Fruit fly (Drosophila melanogaster) whole organism, embryonic: ENCODE data around the gene Fas2.
A peak's percentile ranks its signal among the peaks of the same experiment; 100 is the strongest.

Experiments
- Atf-2 ChIP-seq: fragments of 200-800 bp; sonication (Bioruptor generic); optimal IDR thresholded peaks from 2 replicates; lab custom pipeline; 2016; ENCODE audit warnings: missing biosample characterization, missing genetic modification characterization
- Atf6 ChIP-seq: fragments of 200-800 bp; sonication (Bioruptor generic); IDR thresholded peaks from 2 replicates; pipeline ENCODE4 v1.3.6; 2022; ENCODE audit warnings: missing biosample characterization, missing genetic modification characterization
- Bgb ChIP-seq: fragments of 200-800 bp; sonication (Bioruptor generic); IDR thresholded peaks from 2 replicates; pipeline ENCODE4 v1.3.6; 2022; ENCODE audit warnings: missing biosample characterization, missing genetic modification characterization; ENCODE audit not compliant: partially characterized antibody
- BtbVII ChIP-seq: fragments of 200-800 bp; sonication (Bioruptor generic); optimal IDR thresholded peaks from 3 replicates; lab custom pipeline; 2017; ENCODE audit warnings: missing biosample characterization, mild to moderate bottlenecking, missing genetic modification characterization
- C15 ChIP-seq: fragments of 200-800 bp; sonication (Bioruptor generic); IDR thresholded peaks from 3 replicates; pipeline ENCODE4 v1.3.6; 2022; ENCODE audit warnings: missing biosample characterization, missing genetic modification characterization
- CG10565 ChIP-seq: fragments of 200-800 bp; sonication (Bioruptor generic); optimal IDR thresholded peaks from 3 replicates; lab custom pipeline; 2016; ENCODE audit warnings: missing biosample characterization, mild to moderate bottlenecking, missing genetic modification characterization
- CG11456 ChIP-seq: fragments of 200-800 bp; sonication (Bioruptor generic); IDR thresholded peaks from 3 replicates; pipeline ENCODE4 v1.3.6; 2022; ENCODE audit warnings: missing biosample characterization, missing genetic modification characterization
- CG12071 ChIP-seq: fragments of 200-800 bp; sonication (Bioruptor generic); optimal IDR thresholded peaks from 3 replicates; lab custom pipeline; 2018; ENCODE audit warnings: missing biosample characterization, mild to moderate bottlenecking, missing genetic modification characterization
- CG12155 ChIP-seq: fragments of 200-800 bp; sonication (Bioruptor generic); optimal IDR thresholded peaks from 3 replicates; lab custom pipeline; 2016; ENCODE audit warnings: missing biosample characterization, missing genetic modification characterization
- CG15011 ChIP-seq: fragments of 200-800 bp; sonication (Bioruptor generic); optimal IDR thresholded peaks from 3 replicates; lab custom pipeline; 2018; ENCODE audit warnings: missing biosample characterization, mild to moderate bottlenecking, missing genetic modification characterization
- CG17186 ChIP-seq: fragments of 200-800 bp; sonication (Bioruptor generic); optimal IDR thresholded peaks from 3 replicates; lab custom pipeline; 2017; ENCODE audit warnings: missing biosample characterization, missing genetic modification reagents, missing genetic modification characterization
- CG17361 ChIP-seq: fragments of 200-800 bp; sonication (Bioruptor generic); IDR thresholded peaks from 3 replicates; pipeline ENCODE4 v1.3.6; 2022; ENCODE audit warnings: missing biosample characterization, missing genetic modification characterization
- CG18764 ChIP-seq: fragments of 200-800 bp; sonication (Bioruptor generic); optimal IDR thresholded peaks from 3 replicates; lab custom pipeline; 2016; ENCODE audit warnings: missing biosample characterization, missing genetic modification characterization
- CG2129 ChIP-seq: fragments of 200-800 bp; sonication (Bioruptor generic); IDR thresholded peaks from 2 replicates; pipeline ENCODE4 v1.3.6; 2022; ENCODE audit warnings: missing biosample characterization, missing genetic modification characterization; ENCODE audit not compliant: partially characterized antibody
- CG2202 ChIP-seq: fragments of 200-800 bp; sonication (Bioruptor generic); optimal IDR thresholded peaks from 2 replicates; lab custom pipeline; 2018; ENCODE audit warnings: missing biosample characterization, mild to moderate bottlenecking, missing genetic modification characterization
- CG3995 ChIP-seq: fragments of 200-800 bp; sonication (Bioruptor generic); optimal IDR thresholded peaks from 3 replicates; lab custom pipeline; 2016; ENCODE audit warnings: missing biosample characterization, missing genetic modification characterization
- CG6791 ChIP-seq: fragments of 200-800 bp; sonication (Bioruptor generic); IDR thresholded peaks from 3 replicates; pipeline ENCODE4 v1.3.6; 2022; ENCODE audit warnings: missing biosample characterization, missing genetic modification characterization; ENCODE audit not compliant: partially characterized antibody
- CG6854 ChIP-seq: fragments of 200-800 bp; sonication (Bioruptor generic); optimal IDR thresholded peaks from 3 replicates; lab custom pipeline; 2017; ENCODE audit warnings: missing biosample characterization, mild to moderate bottlenecking, missing genetic modification characterization
- CG7357 ChIP-seq: fragments of 200-800 bp; sonication (Bioruptor generic); IDR thresholded peaks from 3 replicates; pipeline ENCODE4 v1.3.6; 2022; ENCODE audit warnings: missing biosample characterization, missing genetic modification characterization
- CG8089 ChIP-seq: fragments of 200-800 bp; sonication (Bioruptor generic); optimal IDR thresholded peaks from 3 replicates; lab custom pipeline; 2016; ENCODE audit warnings: missing biosample characterization, missing genetic modification characterization
- CTCF ChIP-seq: fragments of 200-800 bp; sonication (Bioruptor generic); optimal IDR thresholded peaks from 2 replicates; lab custom pipeline; 2017; ENCODE audit warnings: missing biosample characterization, mild to moderate bottlenecking, missing genetic modification characterization, moderate library complexity
- Doc2 ChIP-seq: fragments of 200-800 bp; sonication (Bioruptor generic); IDR thresholded peaks from 2 replicates; pipeline ENCODE4 v1.3.6; 2022; ENCODE audit warnings: missing biosample characterization, missing genetic modification characterization
- ERR ChIP-seq: fragments of 200-800 bp; sonication (Bioruptor generic); optimal IDR thresholded peaks from 2 replicates; lab custom pipeline; 2016; ENCODE audit warnings: missing biosample characterization, missing genetic modification characterization
- H2.0 ChIP-seq: fragments of 200-800 bp; sonication (Bioruptor generic); IDR thresholded peaks from 2 replicates; pipeline ENCODE4 v1.3.6; 2022; ENCODE audit warnings: missing biosample characterization, missing genetic modification characterization
- Hey ChIP-seq: fragments of 200-800 bp; sonication (Bioruptor generic); optimal IDR thresholded peaks from 3 replicates; lab custom pipeline; 2018; ENCODE audit warnings: missing biosample characterization, mild to moderate bottlenecking, missing genetic modification characterization
- Jarid2 ChIP-seq: fragments of 200-800 bp; sonication (Bioruptor generic); optimal IDR thresholded peaks from 3 replicates; lab custom pipeline; 2017; ENCODE audit warnings: mild to moderate bottlenecking, missing biosample characterization, missing genetic modification reagents, missing genetic modification characterization
- Med ChIP-seq: fragments of 200-800 bp; sonication (Bioruptor generic); peaks from one replicate; lab custom pipeline; 2016; ENCODE audit warnings: missing biosample characterization, missing genetic modification characterization, mild to moderate bottlenecking, inconsistent platforms, moderate library complexity
- NfI ChIP-seq: fragments of 200-800 bp; sonication (Bioruptor generic); optimal IDR thresholded peaks from 3 replicates; lab custom pipeline; 2018; ENCODE audit warnings: missing biosample characterization, mild to moderate bottlenecking, missing genetic modification characterization, moderate library complexity
- Oaz ChIP-seq: fragments of 200-800 bp; sonication (Bioruptor generic); IDR thresholded peaks from 2 replicates; pipeline ENCODE4 v1.3.6; 2022; ENCODE audit warnings: missing biosample characterization, missing genetic modification characterization
- Pdp1 ChIP-seq, 2 experiments: fragments of 200-800 bp; sonication (Bioruptor generic); optimal IDR thresholded peaks; 3 replicates each; lab custom pipeline; 2016; ENCODE audit warnings: missing biosample characterization in 2 of 2, missing genetic modification characterization in 2 of 2, mild to moderate bottlenecking in 1 of 2, moderate library complexity in 1 of 2
- Ptx1 ChIP-seq: fragments of 200-800 bp; sonication (Bioruptor generic); IDR thresholded peaks from 2 replicates; pipeline ENCODE4 v1.3.6; 2022; ENCODE audit warnings: missing biosample characterization, missing genetic modification characterization
- Side ChIP-seq: fragments of 200-800 bp; sonication (Bioruptor generic); optimal IDR thresholded peaks from 2 replicates; lab custom pipeline; 2016; ENCODE audit warnings: missing biosample characterization, missing genetic modification characterization
- TFAM ChIP-seq: fragments of 200-800 bp; sonication (Bioruptor generic); optimal IDR thresholded peaks from 2 replicates; lab custom pipeline; 2017; ENCODE audit warnings: missing biosample characterization, missing genetic modification characterization, inconsistent platforms
- Tbp ChIP-seq: fragments of >200 bp; optimal IDR thresholded peaks from 2 replicates; lab custom pipeline; 2018; ENCODE audit warnings: missing biosample characterization, missing genetic modification characterization
- ato ChIP-seq: fragments of 200-800 bp; sonication (Bioruptor generic); IDR thresholded peaks from 2 replicates; pipeline ENCODE4 v1.3.6; 2022; ENCODE audit warnings: missing biosample characterization, missing genetic modification characterization; ENCODE audit not compliant: partially characterized antibody
- cad ChIP-seq: fragments of >200 bp; optimal IDR thresholded peaks from 2 replicates; lab custom pipeline; 2017; ENCODE audit warnings: missing biosample characterization, missing genetic modification characterization
- chinmo ChIP-seq: fragments of 200-800 bp; sonication (Bioruptor generic); IDR thresholded peaks from 4 replicates; pipeline ENCODE4 v1.3.6; 2022; ENCODE audit warnings: missing biosample characterization, missing genetic modification characterization; ENCODE audit not compliant: partially characterized antibody
- dimm ChIP-seq: fragments of 200-800 bp; sonication (Bioruptor generic); IDR thresholded peaks from 2 replicates; pipeline ENCODE4 v1.3.6; 2022; ENCODE audit warnings: missing biosample characterization, missing genetic modification characterization
- dysf ChIP-seq: fragments of 200-800 bp; sonication (Bioruptor generic); IDR thresholded peaks from 3 replicates; pipeline ENCODE4 v1.3.6; 2022; ENCODE audit warnings: missing biosample characterization, missing genetic modification characterization
- ftz-f1 ChIP-seq: fragments of 200-800 bp; sonication (Bioruptor generic); optimal IDR thresholded peaks from 2 replicates; lab custom pipeline; 2016; ENCODE audit warnings: missing biosample characterization, missing genetic modification characterization
- gcm2 ChIP-seq: fragments of 200-800 bp; sonication (Bioruptor generic); optimal IDR thresholded peaks from 2 replicates; lab custom pipeline; 2016; ENCODE audit warnings: missing biosample characterization, missing genetic modification characterization
- gfzf ChIP-seq: fragments of 200-800 bp; sonication (Bioruptor generic); optimal IDR thresholded peaks from 2 replicates; lab custom pipeline; 2016; ENCODE audit warnings: missing biosample characterization, mild to moderate bottlenecking, missing genetic modification characterization, moderate library complexity
- lab ChIP-seq: fragments of 200-800 bp; sonication (Bioruptor generic); optimal IDR thresholded peaks from 3 replicates; lab custom pipeline; 2017; ENCODE audit warnings: missing biosample characterization, missing genetic modification characterization, mild to moderate bottlenecking, moderate library complexity, missing genetic modification reagents
- lola ChIP-seq, 3 experiments: fragments of >200 bp in 2 of 3; fragments of 200-800 bp in 1 of 3; sonication (Bioruptor generic) in 1 of 3; optimal IDR thresholded peaks; 2 replicates each; lab custom pipeline; 2017 to 2019; ENCODE audit warnings: missing biosample characterization in 3 of 3, missing genetic modification characterization in 3 of 3, mild to moderate bottlenecking in 1 of 3, moderate library complexity in 1 of 3
- otp ChIP-seq: fragments of 200-800 bp; sonication (Bioruptor generic); IDR thresholded peaks from 3 replicates; pipeline ENCODE4, ENCODE4 v1.3.6; 2022; ENCODE audit warnings: missing biosample characterization, missing genetic modification characterization
- pnt ChIP-seq: fragments of 200-800 bp; sonication (Bioruptor generic); optimal IDR thresholded peaks from 3 replicates; lab custom pipeline; 2016; ENCODE audit warnings: missing biosample characterization, missing genetic modification characterization
- ranshi ChIP-seq: fragments of 200-800 bp; sonication (Bioruptor generic); IDR thresholded peaks from 2 replicates; pipeline ENCODE4 v1.3.6; 2022; ENCODE audit warnings: missing biosample characterization, missing genetic modification characterization
- salm ChIP-seq: fragments of 200-800 bp; sonication (Bioruptor generic); optimal IDR thresholded peaks from 2 replicates; lab custom pipeline; 2018; ENCODE audit warnings: missing biosample characterization, mild to moderate bottlenecking, missing genetic modification characterization
- sim ChIP-seq: fragments of 200-800 bp; sonication (Bioruptor generic); IDR thresholded peaks from 2 replicates; pipeline ENCODE4 v1.3.6; 2022; ENCODE audit warnings: missing biosample characterization, missing genetic modification characterization
- slp2 ChIP-seq: fragments of 200-800 bp; sonication (Bioruptor generic); optimal IDR thresholded peaks from 2 replicates; lab custom pipeline; 2016; ENCODE audit warnings: missing biosample characterization, missing genetic modification characterization
- usp ChIP-seq: fragments of >200 bp; optimal IDR thresholded peaks from 2 replicates; lab custom pipeline; 2017; ENCODE audit warnings: missing biosample characterization, missing genetic modification characterization
- wek ChIP-seq: fragments of 200-800 bp; sonication (Bioruptor generic); optimal IDR thresholded peaks from 3 replicates; lab custom pipeline; 2018; ENCODE audit warnings: missing biosample characterization, mild to moderate bottlenecking, missing genetic modification characterization, moderate library complexity
- yki ChIP-seq: fragments of >200 bp; optimal IDR thresholded peaks from 3 replicates; lab custom pipeline; 2018

Gene Fas2

DNA sequence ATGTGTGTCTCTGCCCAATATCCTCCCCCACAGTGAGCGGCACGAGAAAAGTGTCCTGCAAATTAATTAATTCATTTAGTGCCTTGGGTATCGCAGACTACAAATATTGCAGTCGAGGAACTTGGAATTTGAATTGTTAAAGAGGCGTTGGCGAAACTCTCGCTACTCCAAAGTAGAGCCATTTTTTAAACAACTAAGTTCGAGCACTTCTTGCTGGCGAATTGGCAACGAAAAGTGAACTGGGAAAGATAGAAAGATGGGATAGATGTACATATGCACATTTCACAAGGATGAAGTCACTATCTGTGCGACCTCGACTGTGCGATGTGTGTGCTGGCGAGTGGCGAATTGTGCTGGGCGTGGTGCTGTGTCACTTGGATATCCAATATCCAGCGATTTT, 99.1 kb downstream of the Fas2 start (continued):
- TF ChIP-seq CG2202 (tag; lab: Kevin White, UChicago) = no peak
- no peak for TF ChIP-seq Tbp (GFP tag; lab: Kevin White, UChicago)
- TF ChIP-seq CG10565 (GFP tag; lab: Kevin White, UChicago) = no peak
- no peak for TF ChIP-seq BtbVII
- TF ChIP-seq Pdp1 (GFP tag; optimal IDR thresholded peaks at IDR 0.05; lab: Kevin White, UChicago) = peak in 1 of 2 experiments; percentile 8
- TF ChIP-seq Atf6 (GFP tag; lab: Robert Waterston, UW) = no peak
- TF ChIP-seq yki = no peak
- no peak for TF ChIP-seq CG2129 (GFP tag; lab: Robert Waterston, UW)
- no peak for TF ChIP-seq otp (GFP tag; lab: Robert Waterston, UW)
- TF ChIP-seq chinmo (GFP tag; lab: Robert Waterston, UW) = no peak
- TF ChIP-seq dimm = no peak
- TF ChIP-seq Bgb (GFP tag; lab: Robert Waterston, UW) = no peak
- TF ChIP-seq TFAM (GFP tag; lab: Kevin White, UChicago) = no peak
- TF ChIP-seq Med = peak; percentile 82
- peak; percentile 35; the same call in 1 of the 2 replicates for TF ChIP-seq Ptx1 (GFP tag; lab: Robert Waterston, UW)
- no peak for TF ChIP-seq ftz-f1 (GFP tag; lab: Kevin White, UChicago)
- TF ChIP-seq Hey (tag; lab: Kevin White, UChicago) = no peak
- no peak for TF ChIP-seq ERR (GFP tag; lab: Kevin White, UChicago)
- TF ChIP-seq C15 (GFP tag; lab: Robert Waterston, UW) = no peak
- no peak for TF ChIP-seq usp (GFP tag; lab: Kevin White, UChicago)
- TF ChIP-seq H2.0 = no peak
- no peak for TF ChIP-seq Side (GFP tag; lab: Kevin White, UChicago)
- TF ChIP-seq NfI = no peak
- no peak for TF ChIP-seq CG6791 (GFP tag; lab: Robert Waterston, UW)
- TF ChIP-seq CG6854 (GFP tag; lab: Kevin White, UChicago) = no peak
- TF ChIP-seq slp2 (GFP tag; lab: Kevin White, UChicago) = no peak
- no peak for TF ChIP-seq CG17361 (GFP tag; lab: Robert Waterston, UW)
- TF ChIP-seq gcm2 = no peak
- TF ChIP-seq Doc2 = no peak
- TF ChIP-seq CG15011 = no peak
- no peak for TF ChIP-seq CG12155 (GFP tag; lab: Kevin White, UChicago)
- TF ChIP-seq salm (tag; lab: Kevin White, UChicago) = no peak
- TF ChIP-seq cad (GFP tag; lab: Kevin White, UChicago) = no peak
- peak; percentile 4 for TF ChIP-seq pnt (GFP tag; lab: Kevin White, UChicago)
- no peak for TF ChIP-seq Oaz (GFP tag; lab: Robert Waterston, UW)
- TF ChIP-seq Atf-2 = no peak
- no peak for TF ChIP-seq ranshi (GFP tag; lab: Robert Waterston, UW)
- TF ChIP-seq CG8089 (GFP tag; lab: Kevin White, UChicago) = no peak
- no peak for TF ChIP-seq wek (GFP tag; lab: Kevin White, UChicago)
- no peak for TF ChIP-seq CG11456 (GFP tag; lab: Robert Waterston, UW)
- peak in 1 of 3 experiments; percentile 45 for TF ChIP-seq lola (GFP tag; optimal IDR thresholded peaks at IDR 0.05; lab: Kevin White, UChicago)
- no peak for TF ChIP-seq CG18764 (GFP tag; lab: Kevin White, UChicago)
- peak; percentile 35; the same call in 2 of the 3 replicates for TF ChIP-seq dysf (GFP tag; lab: Robert Waterston, UW)
- no peak for TF ChIP-seq CG3995 (GFP tag; lab: Kevin White, UChicago)
- TF ChIP-seq CG12071 = no peak
- TF ChIP-seq sim = no peak
- no peak for TF ChIP-seq CG17186 (GFP tag; lab: Kevin White, UChicago)
- no peak for TF ChIP-seq gfzf (GFP tag; lab: Kevin White, UChicago)
- TF ChIP-seq lab = peak; percentile 36
- no peak for TF ChIP-seq CTCF (GFP tag; lab: Kevin White, UChicago)
- TF ChIP-seq CG7357 (GFP tag; lab: Robert Waterston, UW) = 0 out of 3 replicates have a peak, but pooled peaks have one; percentile 19
- no peak for TF ChIP-seq Jarid2 (GFP tag; lab: Kevin White, UChicago)
- no peak for TF ChIP-seq ato (GFP tag; lab: Robert Waterston, UW)
